Fruit fly (Drosophila melanogaster): ENCODE measurements around the gene CG31089.

DNA sequence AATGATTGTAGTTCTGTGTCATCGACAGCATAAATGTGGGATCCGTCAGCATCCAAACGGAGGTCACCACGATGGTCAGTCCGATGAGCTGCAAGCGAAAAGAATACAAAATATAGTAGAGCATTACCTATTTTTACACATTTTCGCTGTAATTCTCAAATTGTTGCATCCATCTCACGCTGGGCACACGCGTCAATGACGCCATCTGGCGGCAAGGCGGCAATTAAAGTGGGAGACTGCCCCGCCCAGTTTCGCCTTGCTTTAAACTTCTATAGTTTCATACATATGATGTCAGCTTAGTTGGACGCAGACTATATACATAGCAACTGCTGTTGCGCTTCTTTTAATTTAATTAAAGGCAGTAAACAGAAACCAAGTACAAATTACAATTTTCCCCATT, 25.8 kb upstream of the CG31089 start:
- no peak for TF ChIP-seq CG8478 (optimal IDR thresholded peaks at IDR 0.05)
- TF ChIP-seq CTCF (optimal IDR thresholded peaks at IDR 0.05) = peak; percentile 68 to 75
